Fruit fly (Drosophila melanogaster) whole organism, embryonic: ENCODE measurements around the gene yl.
A peak's percentile ranks its signal among the peaks of the same experiment; 100 is the strongest.

Experiments
- Ada2b ChIP-seq: fragments of 200-800 bp; sonication (Bioruptor generic); IDR thresholded peaks from 2 replicates; pipeline ENCODE4 v1.3.6; 2022; ENCODE audit warnings: missing biosample characterization, missing genetic modification characterization
- Atf6 ChIP-seq: fragments of 200-800 bp; sonication (Bioruptor generic); IDR thresholded peaks from 2 replicates; pipeline ENCODE4 v1.3.6; 2022; ENCODE audit warnings: missing biosample characterization, missing genetic modification characterization
- CG10147 ChIP-seq: fragments of 200-800 bp; sonication (Bioruptor generic); optimal IDR thresholded peaks from 2 replicates; lab custom pipeline; 2019; ENCODE audit warnings: missing biosample characterization, mild to moderate bottlenecking, missing genetic modification characterization, moderate library complexity
- CG10274 ChIP-seq: fragments of 200-800 bp; sonication (Bioruptor generic); optimal IDR thresholded peaks from 3 replicates; lab custom pipeline; 2017; ENCODE audit warnings: missing biosample characterization, mild to moderate bottlenecking, missing genetic modification characterization
- CG10565 ChIP-seq: fragments of 200-800 bp; sonication (Bioruptor generic); optimal IDR thresholded peaks from 3 replicates; lab custom pipeline; 2016; ENCODE audit warnings: missing biosample characterization, mild to moderate bottlenecking, missing genetic modification characterization
- CG12071 ChIP-seq: fragments of 200-800 bp; sonication (Bioruptor generic); optimal IDR thresholded peaks from 3 replicates; lab custom pipeline; 2018; ENCODE audit warnings: missing biosample characterization, mild to moderate bottlenecking, missing genetic modification characterization
- CG12104 ChIP-seq: fragments of 200-800 bp; sonication (Bioruptor generic); optimal IDR thresholded peaks from 3 replicates; lab custom pipeline; 2016; ENCODE audit warnings: missing biosample characterization, missing genetic modification characterization
- CG14050 ChIP-seq: fragments of 200-800 bp; sonication (Bioruptor generic); IDR thresholded peaks from 3 replicates; pipeline ENCODE4 v1.3.6; 2022; ENCODE audit warnings: missing biosample characterization, missing genetic modification characterization
- CG17361 ChIP-seq: fragments of 200-800 bp; sonication (Bioruptor generic); IDR thresholded peaks from 3 replicates; pipeline ENCODE4 v1.3.6; 2022; ENCODE audit warnings: missing biosample characterization, missing genetic modification characterization
- CG17912 ChIP-seq: fragments of 200-800 bp; sonication (Bioruptor generic); optimal IDR thresholded peaks from 2 replicates; lab custom pipeline; 2018; ENCODE audit warnings: missing biosample characterization, mild to moderate bottlenecking, missing genetic modification characterization
- CG18599 ChIP-seq: fragments of 200-800 bp; sonication (Bioruptor generic); optimal IDR thresholded peaks from 3 replicates; lab custom pipeline; 2017; ENCODE audit warnings: missing biosample characterization, missing genetic modification characterization, mild to moderate bottlenecking, moderate library complexity, missing genetic modification reagents
- CG2129 ChIP-seq: fragments of 200-800 bp; sonication (Bioruptor generic); IDR thresholded peaks from 2 replicates; pipeline ENCODE4 v1.3.6; 2022; ENCODE audit warnings: missing biosample characterization, missing genetic modification characterization; ENCODE audit not compliant: partially characterized antibody
- CG4854 ChIP-seq: fragments of 200-800 bp; sonication (Bioruptor generic); optimal IDR thresholded peaks from 2 replicates; lab custom pipeline; 2016; ENCODE audit warnings: missing biosample characterization, missing genetic modification characterization, inconsistent platforms
- CG6175 ChIP-seq: fragments of 200-800 bp; sonication (Bioruptor generic); IDR thresholded peaks from 3 replicates; pipeline ENCODE4 v1.3.6; 2022; ENCODE audit warnings: missing biosample characterization, missing genetic modification characterization
- CG6654 ChIP-seq: fragments of 200-800 bp; sonication (Bioruptor generic); optimal IDR thresholded peaks from 2 replicates; lab custom pipeline; 2017; ENCODE audit warnings: missing biosample characterization, mild to moderate bottlenecking, missing genetic modification characterization
- CG6689 ChIP-seq: fragments of 200-800 bp; sonication (Bioruptor generic); IDR thresholded peaks from 2 replicates; pipeline ENCODE4 v1.3.6; 2022; ENCODE audit warnings: missing biosample characterization, missing genetic modification characterization
- CG7556 ChIP-seq: fragments of 200-800 bp; sonication (Bioruptor generic); optimal IDR thresholded peaks from 2 replicates; lab custom pipeline; 2017; ENCODE audit warnings: missing biosample characterization, mild to moderate bottlenecking, missing genetic modification characterization
- D ChIP-seq, 2 experiments: fragments of 200-800 bp in 1 of 2; fragments of >200 bp in 1 of 2; sonication (Bioruptor generic) in 1 of 2; optimal IDR thresholded peaks; 2 replicates in 1 of 2; 3 replicates in 1 of 2; lab custom pipeline; 2017; ENCODE audit warnings: mild to moderate bottlenecking in 1 of 2, missing biosample characterization in 1 of 2, missing genetic modification characterization in 1 of 2, missing genetic modification reagents in 1 of 2
- Dip3 ChIP-seq: fragments of 200-800 bp; sonication (Bioruptor generic); optimal IDR thresholded peaks from 3 replicates; lab custom pipeline; 2016; ENCODE audit warnings: missing biosample characterization, missing genetic modification characterization
- Fer1 ChIP-seq: fragments of 200-800 bp; sonication (Bioruptor generic); optimal IDR thresholded peaks from 2 replicates; lab custom pipeline; 2017; ENCODE audit warnings: missing biosample characterization, mild to moderate bottlenecking, missing genetic modification characterization
- GATAe ChIP-seq: fragments of 200-800 bp; sonication (Bioruptor generic); conservative IDR thresholded peaks from 2 replicates; pipeline ENCODE4 v1.3.6; 2022; ENCODE audit warnings: missing biosample characterization, missing genetic modification characterization
- HHEX ChIP-seq: fragments of 200-800 bp; sonication (Bioruptor generic); optimal IDR thresholded peaks from 3 replicates; lab custom pipeline; 2017; ENCODE audit warnings: missing biosample characterization, mild to moderate bottlenecking, missing genetic modification characterization, missing genetic modification reagents
- HLH54F ChIP-seq: fragments of 200-800 bp; sonication (Bioruptor generic); optimal IDR thresholded peaks from 3 replicates; lab custom pipeline; 2016; ENCODE audit warnings: missing biosample characterization, missing genetic modification characterization
- NK7.1 ChIP-seq: fragments of 200-800 bp; sonication (Bioruptor generic); optimal IDR thresholded peaks from 3 replicates; lab custom pipeline; 2016; ENCODE audit warnings: missing biosample characterization, missing genetic modification characterization
- Optix ChIP-seq: fragments of 200-800 bp; sonication (Bioruptor generic); IDR thresholded peaks from 3 replicates; pipeline ENCODE4 v1.3.6; 2022; ENCODE audit warnings: missing biosample characterization, missing genetic modification characterization
- Rx ChIP-seq: fragments of 200-800 bp; sonication (Bioruptor generic); IDR thresholded peaks from 2 replicates; pipeline ENCODE4 v1.3.6; 2022; ENCODE audit warnings: missing biosample characterization, missing genetic modification characterization
- Tbp ChIP-seq: fragments of >200 bp; optimal IDR thresholded peaks from 2 replicates; lab custom pipeline; 2018; ENCODE audit warnings: missing biosample characterization, missing genetic modification characterization
- abd-A ChIP-seq: fragments of 200-800 bp; sonication (Bioruptor generic); optimal IDR thresholded peaks from 3 replicates; lab custom pipeline; 2019; ENCODE audit warnings: missing biosample characterization, mild to moderate bottlenecking, missing genetic modification characterization, moderate library complexity
- ara ChIP-seq: fragments of 200-800 bp; sonication (Bioruptor generic); IDR thresholded peaks from 2 replicates; pipeline ENCODE4 v1.3.6; 2022; ENCODE audit warnings: missing biosample characterization, missing genetic modification characterization
- ase ChIP-seq: fragments of 200-800 bp; sonication (Bioruptor generic); IDR thresholded peaks from 3 replicates; pipeline ENCODE4 v1.3.6; 2022; ENCODE audit warnings: missing biosample characterization, missing genetic modification characterization
- caup ChIP-seq: fragments of 200-800 bp; sonication (Bioruptor generic); optimal IDR thresholded peaks from 3 replicates; lab custom pipeline; 2017; ENCODE audit warnings: missing biosample characterization, mild to moderate bottlenecking, missing genetic modification characterization, moderate library complexity; ENCODE audit not compliant: severe bottlenecking
- crp ChIP-seq, 2 experiments: fragments of 200-800 bp; sonication (Bioruptor generic); optimal IDR thresholded peaks; 2 replicates in 1 of 2; 3 replicates in 1 of 2; lab custom pipeline; 2017; ENCODE audit warnings: missing biosample characterization in 2 of 2, missing genetic modification characterization in 2 of 2, mild to moderate bottlenecking in 1 of 2, moderate library complexity in 1 of 2
- ewg ChIP-seq: fragments of 200-800 bp; sonication (Bioruptor generic); optimal IDR thresholded peaks from 3 replicates; lab custom pipeline; 2017; ENCODE audit warnings: mild to moderate bottlenecking, missing biosample characterization, missing genetic modification reagents, missing genetic modification characterization
- fu2 ChIP-seq: fragments of 200-800 bp; sonication (Bioruptor generic); optimal IDR thresholded peaks from 2 replicates; lab custom pipeline; 2016; ENCODE audit warnings: missing biosample characterization, missing genetic modification characterization
- h ChIP-seq: fragments of >200 bp; optimal IDR thresholded peaks from 2 replicates; lab custom pipeline; 2017
- ken ChIP-seq: fragments of 200-800 bp; sonication (Bioruptor generic); IDR thresholded peaks from 3 replicates; pipeline ENCODE4 v1.3.6; 2022; ENCODE audit warnings: missing biosample characterization, missing genetic modification characterization
- lab ChIP-seq: fragments of 200-800 bp; sonication (Bioruptor generic); optimal IDR thresholded peaks from 3 replicates; lab custom pipeline; 2017; ENCODE audit warnings: missing biosample characterization, missing genetic modification characterization, mild to moderate bottlenecking, moderate library complexity, missing genetic modification reagents
- mam ChIP-seq: fragments of 200-800 bp; sonication (Bioruptor generic); optimal IDR thresholded peaks from 3 replicates; lab custom pipeline; 2016; ENCODE audit warnings: missing biosample characterization, missing genetic modification characterization
- otp ChIP-seq: fragments of 200-800 bp; sonication (Bioruptor generic); IDR thresholded peaks from 3 replicates; pipeline ENCODE4, ENCODE4 v1.3.6; 2022; ENCODE audit warnings: missing biosample characterization, missing genetic modification characterization
- pb ChIP-seq: fragments of 200-800 bp; sonication (Bioruptor generic); optimal IDR thresholded peaks from 3 replicates; lab custom pipeline; 2016; ENCODE audit warnings: missing biosample characterization, missing genetic modification characterization
- phol ChIP-seq: fragments of 200-800 bp; sonication (Bioruptor generic); optimal IDR thresholded peaks from 3 replicates; lab custom pipeline; 2018; ENCODE audit warnings: missing biosample characterization, mild to moderate bottlenecking, missing genetic modification characterization, moderate library complexity
- repo ChIP-seq: fragments of 200-800 bp; sonication (Bioruptor generic); optimal IDR thresholded peaks from 2 replicates; lab custom pipeline; 2016; ENCODE audit warnings: missing biosample characterization, missing genetic modification characterization
- rib ChIP-seq: fragments of 200-800 bp; sonication (Bioruptor generic); IDR thresholded peaks from 2 replicates; pipeline ENCODE4 v1.3.6; 2022; ENCODE audit warnings: missing biosample characterization, missing genetic modification characterization
- sens ChIP-seq: fragments of 200-800 bp; sonication (Bioruptor generic); peaks from one replicate; lab custom pipeline; 2016; ENCODE audit warnings: missing biosample characterization, missing genetic modification characterization
- seq ChIP-seq: fragments of 200-800 bp; sonication (Bioruptor generic); IDR thresholded peaks from 2 replicates; pipeline ENCODE4 v1.3.6; 2022; ENCODE audit warnings: missing biosample characterization, missing genetic modification characterization
- toy ChIP-seq: fragments of 200-800 bp; sonication (Bioruptor generic); IDR thresholded peaks from 2 replicates; pipeline ENCODE4 v1.3.6; 2022; ENCODE audit warnings: missing biosample characterization, missing genetic modification characterization
- tx ChIP-seq: fragments of 200-800 bp; sonication (Bioruptor generic); optimal IDR thresholded peaks from 2 replicates; lab custom pipeline; 2016; ENCODE audit warnings: missing biosample characterization, missing genetic modification characterization
- wek ChIP-seq: fragments of 200-800 bp; sonication (Bioruptor generic); optimal IDR thresholded peaks from 3 replicates; lab custom pipeline; 2018; ENCODE audit warnings: missing biosample characterization, mild to moderate bottlenecking, missing genetic modification characterization, moderate library complexity
- zen ChIP-seq: fragments of 200-800 bp; sonication (Bioruptor generic); optimal IDR thresholded peaks from 3 replicates; lab custom pipeline; 2018; ENCODE audit warnings: missing biosample characterization, mild to moderate bottlenecking, missing genetic modification characterization, moderate library complexity
- zen2 ChIP-seq: fragments of 200-800 bp; sonication (Bioruptor generic); IDR thresholded peaks from 3 replicates; pipeline ENCODE4 v1.3.6; 2022; ENCODE audit warnings: missing biosample characterization, missing genetic modification characterization; ENCODE audit not compliant: partially characterized antibody

The yl gene

DNA sequence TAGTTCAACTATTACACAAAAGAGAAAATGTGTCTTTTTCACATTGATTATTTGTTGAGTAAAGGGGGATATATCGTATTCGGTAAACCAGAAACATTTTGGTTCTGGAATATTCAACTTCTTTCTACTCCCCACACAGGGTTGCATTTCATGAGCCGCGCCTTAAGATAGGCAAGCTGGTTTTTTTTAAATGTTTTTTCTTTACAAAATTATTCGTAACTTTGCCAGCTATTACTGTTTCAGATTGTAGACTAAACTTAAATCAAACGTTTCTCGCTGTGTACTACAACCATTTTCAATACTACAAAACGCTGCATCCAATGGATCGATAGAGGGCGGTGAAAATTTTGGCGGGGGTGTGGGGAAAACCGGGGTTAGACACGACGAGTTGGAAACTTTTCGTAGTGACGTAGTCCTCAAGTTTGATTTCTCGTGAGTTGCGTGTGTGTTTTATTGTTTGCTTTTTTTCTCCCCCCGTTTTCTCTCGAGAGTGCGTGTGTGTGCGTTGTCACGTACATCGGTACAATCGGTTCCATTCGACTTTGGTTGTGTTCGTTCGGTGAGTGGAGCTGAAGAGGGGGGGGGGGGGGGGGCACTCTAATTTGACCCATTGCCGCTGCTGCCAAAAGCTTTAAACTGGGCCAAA is 20.6 kb downstream of the yl start (continued):
- TF ChIP-seq Optix (GFP tag; lab: Robert Waterston, UW), result peak; percentile 36; the same call in 1 of the 3 replicates
- peak; percentile 34 for TF ChIP-seq Fer1 (GFP tag; lab: Kevin White, UChicago)
- peak; percentile 28 for TF ChIP-seq CG7556
- TF ChIP-seq CG4854 (GFP tag; lab: Kevin White, UChicago), result no peak
- peak; percentile 15 for TF ChIP-seq tx
- no peak for TF ChIP-seq Dip3 (GFP tag; lab: Kevin White, UChicago)
- TF ChIP-seq sens (GFP tag; lab: Kevin White, UChicago), result peak; percentile 79
- no peak for TF ChIP-seq CG17912 (GFP tag; lab: Kevin White, UChicago)
- peak; percentile 32; the same call in 1 of the 3 replicates for TF ChIP-seq CG6175 (GFP tag; lab: Robert Waterston, UW)
- no peak for TF ChIP-seq rib (GFP tag; lab: Robert Waterston, UW)
- TF ChIP-seq seq (GFP tag; lab: Robert Waterston, UW), result peak; percentile 45; the same call in 1 of the 2 replicates
- peak; percentile 14 for TF ChIP-seq mam (GFP tag; lab: Kevin White, UChicago)
- no peak for TF ChIP-seq CG14050 (GFP tag; lab: Robert Waterston, UW)
- TF ChIP-seq Atf6 (GFP tag; lab: Robert Waterston, UW), result 0 out of 2 replicates have a peak, but pooled peaks have one; percentile 35
- TF ChIP-seq lab, result peak; percentile 12
- no peak for TF ChIP-seq CG2129 (GFP tag; lab: Robert Waterston, UW)
- no peak for TF ChIP-seq CG10565 (GFP tag; lab: Kevin White, UChicago)
- TF ChIP-seq Rx (GFP tag; lab: Robert Waterston, UW), result no peak
- TF ChIP-seq HHEX (GFP tag; lab: Kevin White, UChicago), result peak; percentile 61
- peak; percentile 46; the same call in 2 of the 3 replicates for TF ChIP-seq CG17361 (GFP tag; lab: Robert Waterston, UW)
- TF ChIP-seq NK7.1, result no peak
- TF ChIP-seq CG10147 (GFP tag; lab: Kevin White, UChicago), result no peak
- TF ChIP-seq crp (GFP tag; optimal IDR thresholded peaks at IDR 0.05; lab: Kevin White, UChicago), result no peak
- TF ChIP-seq D (optimal IDR thresholded peaks at IDR 0.05; lab: Kevin White, UChicago), result no peak
- no peak for TF ChIP-seq D (GFP tag; optimal IDR thresholded peaks at IDR 0.05; lab: Kevin White, UChicago)
- TF ChIP-seq CG12071 (GFP tag; lab: Kevin White, UChicago), result peak; percentile 13
- peak; percentile 40; the same call in 1 of the 2 replicates for TF ChIP-seq CG6689 (GFP tag; lab: Robert Waterston, UW)
- no peak for TF ChIP-seq ken (GFP tag; lab: Robert Waterston, UW)
- no peak for TF ChIP-seq GATAe (GFP tag; lab: Robert Waterston, UW)
- no peak for TF ChIP-seq pb (GFP tag; lab: Kevin White, UChicago)
- no peak for TF ChIP-seq CG6654 (GFP tag; lab: Kevin White, UChicago)
- TF ChIP-seq phol (tag; lab: Kevin White, UChicago), result peak; percentile 50
- no peak for TF ChIP-seq h
- TF ChIP-seq zen2 (GFP tag; lab: Robert Waterston, UW), result no peak
- TF ChIP-seq Ada2b (GFP tag; lab: Robert Waterston, UW), result peak; percentile 49; the same call in 1 of the 2 replicates
- no peak for TF ChIP-seq CG10274
- peak; percentile 53 for TF ChIP-seq abd-A
- no peak for TF ChIP-seq toy (GFP tag; lab: Robert Waterston, UW)
- no peak for TF ChIP-seq wek (GFP tag; lab: Kevin White, UChicago)
- TF ChIP-seq otp (GFP tag; lab: Robert Waterston, UW), result no peak
- 0 out of 3 replicates have a peak, but pooled peaks have one; percentile 11 for TF ChIP-seq ase (GFP tag; lab: Robert Waterston, UW)
- TF ChIP-seq ara (GFP tag; lab: Robert Waterston, UW), result no peak
- TF ChIP-seq Tbp (GFP tag; lab: Kevin White, UChicago), result no peak
- TF ChIP-seq zen (tag; lab: Kevin White, UChicago), result no peak
- peak; percentile 28 for TF ChIP-seq CG18599 (GFP tag; lab: Kevin White, UChicago)
- no peak for TF ChIP-seq HLH54F (GFP tag; lab: Kevin White, UChicago)
- TF ChIP-seq caup, result no peak
- peak; percentile 1 for TF ChIP-seq CG12104 (GFP tag; lab: Kevin White, UChicago)
- no peak for TF ChIP-seq repo
- TF ChIP-seq ewg (GFP tag; lab: Kevin White, UChicago), result peak; percentile 7
- TF ChIP-seq fu2, result no peak
